Worm (Caenorhabditis elegans) whole organism, mixed stage, embryonic: Measurements from ENCODE around the gene Y69E1A.3.

Experiments
- M03D4.4 ChIP-seq: sonication (generic microtip); optimal IDR thresholded peaks from 2 replicates; lab custom pipeline; 2017; ENCODE audit warnings: mild to moderate bottlenecking, missing genetic modification characterization, missing compliant biosample characterization
- bed-3 ChIP-seq: fragments of 200-800 bp; sonication (Bioruptor generic); optimal IDR thresholded peaks from 3 replicates; lab custom pipeline; 2018; ENCODE audit warnings: mild to moderate bottlenecking, missing genetic modification characterization, moderate library complexity, missing compliant biosample characterization
- blmp-1 ChIP-seq: fragments of 150-350 bp; optimal IDR thresholded peaks from 2 replicates; lab custom pipeline; 2014; ENCODE audit warnings: missing biosample characterization, missing genetic modification characterization
- ceh-39 ChIP-seq: fragments of 150-350 bp; optimal IDR thresholded peaks from 2 replicates; lab custom pipeline; 2014; ENCODE audit warnings: missing biosample characterization, missing genetic modification characterization
- ceh-43 ChIP-seq: fragments of 200-800 bp; sonication (Bioruptor generic); optimal IDR thresholded peaks from 2 replicates; lab custom pipeline; 2018; ENCODE audit warnings: mild to moderate bottlenecking, missing genetic modification characterization, moderate library complexity, missing compliant biosample characterization
- ceh-83 ChIP-seq: fragments of 200-800 bp; sonication (Bioruptor generic); optimal IDR thresholded peaks from 2 replicates; lab custom pipeline; 2018; ENCODE audit warnings: mild to moderate bottlenecking, missing genetic modification characterization, missing compliant biosample characterization
- cnd-1 ChIP-seq: fragments of 200-800 bp; sonication (Bioruptor generic); optimal IDR thresholded peaks from 2 replicates; lab custom pipeline; 2018; ENCODE audit warnings: mild to moderate bottlenecking, missing genetic modification characterization, missing compliant biosample characterization
- drap-1 ChIP-seq: fragments of 200-800 bp; sonication (Bioruptor generic); optimal IDR thresholded peaks from 3 replicates; lab custom pipeline; 2018; ENCODE audit warnings: mild to moderate bottlenecking, missing genetic modification characterization, missing compliant biosample characterization
- elt-1 ChIP-seq: sonication (generic microtip); optimal IDR thresholded peaks from 2 replicates; lab custom pipeline; 2017; ENCODE audit warnings: missing genetic modification characterization, mild to moderate bottlenecking, missing compliant biosample characterization, antibody characterized with exemption, moderate library complexity, borderline replicate concordance; ENCODE audit not compliant: insufficient read depth
- elt-3 ChIP-seq: fragments of 150-350 bp; optimal IDR thresholded peaks from 2 replicates; lab custom pipeline; 2014; ENCODE audit warnings: missing biosample characterization, missing genetic modification characterization
- flh-1 ChIP-seq: fragments of 200-800 bp; sonication (Bioruptor generic); optimal IDR thresholded peaks from 2 replicates; lab custom pipeline; 2018; ENCODE audit warnings: mild to moderate bottlenecking, missing genetic modification characterization, moderate library complexity, missing compliant biosample characterization
- ham-2 ChIP-seq: fragments of 200-800 bp; sonication (Bioruptor generic); optimal IDR thresholded peaks from 2 replicates; lab custom pipeline; 2018; ENCODE audit warnings: mild to moderate bottlenecking, missing genetic modification characterization, missing compliant biosample characterization
- hlh-1 ChIP-seq: fragments of 150-350 bp; optimal IDR thresholded peaks from 2 replicates; lab custom pipeline; 2014; ENCODE audit warnings: missing biosample characterization, missing genetic modification reagents, missing genetic modification characterization
- lin-13 ChIP-seq: fragments of 150-350 bp; optimal IDR thresholded peaks from 2 replicates; lab custom pipeline; 2014; ENCODE audit warnings: missing biosample characterization, missing genetic modification characterization
- lin-32 ChIP-seq: fragments of 200-800 bp; sonication (Bioruptor generic); optimal IDR thresholded peaks from 2 replicates; lab custom pipeline; 2018; ENCODE audit warnings: mild to moderate bottlenecking, missing genetic modification characterization, missing compliant biosample characterization
- lsy-2 ChIP-seq: fragments of 150-350 bp; optimal IDR thresholded peaks from 2 replicates; lab custom pipeline; 2014; ENCODE audit warnings: missing biosample characterization, missing genetic modification characterization
- mab-5 ChIP-seq: fragments of 150-350 bp; optimal IDR thresholded peaks from 2 replicates; lab custom pipeline; 2014; ENCODE audit warnings: missing biosample characterization, missing genetic modification characterization
- mep-1 ChIP-seq: fragments of 150-350 bp; optimal IDR thresholded peaks from 2 replicates; lab custom pipeline; 2017; ENCODE audit warnings: missing biosample characterization, missing genetic modification reagents, missing genetic modification characterization, inconsistent platforms
- mls-2 ChIP-seq: sonication (generic microtip); optimal IDR thresholded peaks from 2 replicates; lab custom pipeline; 2016; ENCODE audit warnings: mild to moderate bottlenecking, missing genetic modification characterization, moderate library complexity, missing compliant biosample characterization
- nhr-12 ChIP-seq: fragments of 150-350 bp; optimal IDR thresholded peaks from 2 replicates; lab custom pipeline; 2014; ENCODE audit warnings: missing biosample characterization, missing genetic modification characterization
- nhr-2 ChIP-seq: fragments of 150-350 bp; optimal IDR thresholded peaks from 2 replicates; lab custom pipeline; 2014; ENCODE audit warnings: missing biosample characterization, missing genetic modification characterization
- nhr-237 ChIP-seq: fragments of 150-350 bp; optimal IDR thresholded peaks from 2 replicates; lab custom pipeline; 2014; ENCODE audit warnings: missing biosample characterization, missing genetic modification characterization
- nhr-28 ChIP-seq: fragments of 150-350 bp; optimal IDR thresholded peaks from 2 replicates; lab custom pipeline; 2014; ENCODE audit warnings: missing biosample characterization, missing genetic modification characterization
- nhr-76 ChIP-seq: sonication (generic microtip); optimal IDR thresholded peaks from 2 replicates; lab custom pipeline; 2017; ENCODE audit warnings: missing biosample characterization, missing genetic modification characterization
- pha-4 ChIP-seq: fragments of 150-350 bp; optimal IDR thresholded peaks from 2 replicates; lab custom pipeline; 2018; ENCODE audit warnings: missing biosample characterization, missing genetic modification reagents, missing genetic modification characterization
- sem-2 ChIP-seq: fragments of 200-800 bp; sonication (Bioruptor generic); optimal IDR thresholded peaks from 2 replicates; lab custom pipeline; 2018; ENCODE audit warnings: mild to moderate bottlenecking, missing genetic modification characterization, missing compliant biosample characterization
- snpc-4 ChIP-seq: fragments of 150-350 bp; optimal IDR thresholded peaks from 2 replicates; lab custom pipeline; 2014; ENCODE audit warnings: missing biosample characterization, missing genetic modification characterization
- sptf-1 ChIP-seq: sonication (generic microtip); optimal IDR thresholded peaks from 2 replicates; lab custom pipeline; 2017; ENCODE audit warnings: mild to moderate bottlenecking, missing genetic modification characterization, moderate library complexity, missing compliant biosample characterization
- tbx-8 ChIP-seq: fragments of 200-800 bp; sonication (Bioruptor generic); optimal IDR thresholded peaks from 2 replicates; lab custom pipeline; 2018; ENCODE audit warnings: mild to moderate bottlenecking, missing genetic modification characterization, moderate library complexity, missing compliant biosample characterization
- unc-120 ChIP-seq: sonication (generic microtip); optimal IDR thresholded peaks from 2 replicates; lab custom pipeline; 2017; ENCODE audit warnings: missing genetic modification characterization, missing compliant biosample characterization; ENCODE audit not compliant: poor library complexity, severe bottlenecking
- unc-39 ChIP-seq: fragments of 150-350 bp; optimal IDR thresholded peaks from 2 replicates; lab custom pipeline; 2014; ENCODE audit warnings: missing biosample characterization, missing genetic modification characterization
- unc-62 ChIP-seq: fragments of 150-350 bp; optimal IDR thresholded peaks from 2 replicates; lab custom pipeline; 2014; ENCODE audit warnings: missing biosample characterization, missing genetic modification reagents, missing genetic modification characterization
- zip-8 ChIP-seq: fragments of 150-350 bp; optimal IDR thresholded peaks from 2 replicates; lab custom pipeline; 2014; ENCODE audit warnings: missing biosample characterization, missing genetic modification characterization
- ztf-11 ChIP-seq: fragments of 150-350 bp; optimal IDR thresholded peaks from 2 replicates; lab custom pipeline; 2014; ENCODE audit warnings: missing biosample characterization, missing genetic modification characterization

Gene Y69E1A.3

DNA sequence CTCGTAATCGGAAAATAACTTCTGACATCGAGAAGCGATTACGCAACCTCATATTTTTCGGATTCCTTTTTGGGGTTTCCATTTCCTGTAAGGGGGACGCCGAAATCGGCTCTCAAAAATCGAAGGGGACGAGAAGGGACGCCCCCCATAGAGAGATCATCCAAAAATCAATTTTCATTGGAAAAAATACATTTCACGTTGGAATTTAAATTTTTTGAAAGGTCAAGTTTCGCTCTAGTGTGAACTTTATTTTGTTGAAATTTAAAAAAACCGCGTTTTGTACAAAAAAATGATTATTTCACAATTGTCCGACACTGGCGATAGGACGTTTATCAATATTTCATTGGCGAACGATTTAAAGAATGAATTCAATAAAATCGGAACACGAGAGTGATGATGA, at the start of gene Y69E1A.3:
Y69E1A.3 (plus strand) TSS at position 301 of the 400 bp plus-strand sequence.
- TF ChIP-seq mep-1 (tag; lab: Kevin White, UChicago) (no peak), unc-120 (no peak), M03D4.4 (tag; lab: Kevin White, UChicago) (no peak), sptf-1 (tag; lab: Kevin White, UChicago) (no peak), ceh-39 (no peak), pha-4 (no peak), ceh-43 (GFP tag; lab: Kevin White, UChicago) (no peak), cnd-1 (tag; lab: Kevin White, UChicago) (no peak), bed-3 (GFP tag; lab: Kevin White, UChicago) (no peak), blmp-1 (tag; lab: Kevin White, UChicago) (no peak), ceh-83 (GFP tag; lab: Kevin White, UChicago) (no peak), nhr-12 (tag; lab: Kevin White, UChicago) (no peak), nhr-2 (tag; lab: Kevin White, UChicago) (no peak)

DNA sequence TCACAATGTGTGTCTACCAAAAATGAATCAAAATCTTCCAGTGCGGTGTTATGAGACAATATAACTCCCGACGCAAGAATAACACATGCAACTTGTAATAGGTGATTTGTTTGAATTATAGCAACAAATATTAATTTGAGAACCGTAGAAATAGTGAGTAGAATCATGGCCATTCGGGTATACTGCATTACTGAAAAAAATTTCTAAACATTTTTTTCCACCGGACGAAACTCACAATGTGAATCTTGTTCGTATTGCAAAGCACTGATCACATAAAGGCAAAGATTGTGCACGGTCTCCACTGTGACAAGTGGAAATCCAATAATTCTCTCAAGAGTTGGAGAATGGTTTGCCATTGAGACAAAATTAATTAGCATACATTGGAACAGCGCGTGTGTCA, 49.6 kb upstream of the Y69E1A.3 start:
- no peak for TF ChIP-seq blmp-1 (tag; lab: Kevin White, UChicago)
- TF ChIP-seq lin-13, result no peak
- TF ChIP-seq lin-32 (GFP tag; lab: Kevin White, UChicago), result no peak
- TF ChIP-seq unc-120, result no peak
- no peak for TF ChIP-seq unc-62
- no peak for TF ChIP-seq pha-4
- no peak for TF ChIP-seq hlh-1 (tag; lab: Kevin White, UChicago)
- no peak for TF ChIP-seq nhr-76 (tag; lab: Kevin White, UChicago)
- TF ChIP-seq nhr-237 (tag; lab: Kevin White, UChicago), result no peak
- no peak for TF ChIP-seq drap-1 (GFP tag; lab: Kevin White, UChicago)
- no peak for TF ChIP-seq sem-2 (GFP tag; lab: Kevin White, UChicago)
- no peak for TF ChIP-seq mab-5 (tag; lab: Kevin White, UChicago)
- TF ChIP-seq ceh-43 (GFP tag; lab: Kevin White, UChicago), result no peak
- no peak for TF ChIP-seq elt-1 (tag; lab: Kevin White, UChicago)
- TF ChIP-seq M03D4.4 (tag; lab: Kevin White, UChicago), result no peak
- no peak for TF ChIP-seq ham-2
- TF ChIP-seq zip-8 (tag; lab: Kevin White, UChicago), result no peak
- TF ChIP-seq, all 35 proteins: peak for 0

ce11 chrIV:10904282-10904681, 47.8 kb upstream of the Y69E1A.3 start, which contains the start of gene ZK596.3:
TSS of gene ZK596.3 (minus strand) at chrIV:10904382.
- TF ChIP-seq nhr-2 (tag; lab: Kevin White, UChicago) (no peak), sptf-1 (tag; lab: Kevin White, UChicago) (no peak), snpc-4 (tag; lab: Kevin White, UChicago) (no peak), zip-8 (tag; lab: Kevin White, UChicago) (no peak), unc-39 (tag; lab: Kevin White, UChicago) (no peak), ceh-43 (GFP tag; lab: Kevin White, UChicago) (no peak)

- no peak for TF ChIP-seq mab-5 (tag; lab: Kevin White, UChicago)
- no peak for TF ChIP-seq ham-2
- TF ChIP-seq cnd-1 (tag; lab: Kevin White, UChicago), result no peak
- no peak for TF ChIP-seq flh-1 (GFP tag; lab: Kevin White, UChicago)
- no peak for TF ChIP-seq sptf-1 (tag; lab: Kevin White, UChicago)
- no peak for TF ChIP-seq tbx-8
- TF ChIP-seq hlh-1 (tag; lab: Kevin White, UChicago), result no peak
- no peak for TF ChIP-seq nhr-12 (tag; lab: Kevin White, UChicago)
- TF ChIP-seq mep-1 (tag; lab: Kevin White, UChicago), result no peak
- TF ChIP-seq nhr-28 (tag; lab: Kevin White, UChicago), result no peak
- TF ChIP-seq ceh-43 (GFP tag; lab: Kevin White, UChicago), result no peak
- no peak for TF ChIP-seq nhr-76 (tag; lab: Kevin White, UChicago)
- no peak for TF ChIP-seq ztf-11 (tag; lab: Kevin White, UChicago)
- TF ChIP-seq unc-120, result no peak
- no peak for TF ChIP-seq sem-2 (GFP tag; lab: Kevin White, UChicago)
- TF ChIP-seq, all 35 proteins: peak for 0
Measured at ce11 chrIV:10909206-10909605, 42.9 kb upstream of the Y69E1A.3 start, which contains the start of gene ZK596.2. TSS of gene ZK596.2 (minus strand) at chrIV:10909306.

DNA sequence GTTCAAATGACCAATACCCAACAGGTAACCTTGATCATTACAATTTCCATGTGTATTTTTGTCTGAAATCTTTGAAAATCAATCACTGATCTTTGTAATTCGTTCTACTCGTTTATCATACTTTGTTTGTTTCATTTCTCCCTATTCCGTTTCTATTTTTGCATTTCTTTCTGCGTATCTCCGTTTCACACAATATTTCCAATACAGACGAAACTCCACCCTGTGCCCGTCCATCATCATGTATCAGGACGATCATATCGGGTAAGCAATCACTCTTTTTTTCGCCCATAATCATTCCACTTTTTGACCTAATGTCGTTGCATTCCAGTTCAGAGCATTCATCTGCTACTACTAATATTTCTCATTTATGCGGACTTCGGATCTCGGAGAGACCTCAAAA, 42.4 kb upstream of the Y69E1A.3 start, which contains the start of gene pyk-2:
pyk-2 (plus strand) TSS at position 206 of the 400 bp plus-strand sequence.
- TF ChIP-seq lin-13 (no peak), sem-2 (GFP tag; lab: Kevin White, UChicago) (no peak), nhr-76 (tag; lab: Kevin White, UChicago) (no peak), nhr-237 (tag; lab: Kevin White, UChicago) (no peak), tbx-8 (no peak), flh-1 (GFP tag; lab: Kevin White, UChicago) (no peak), lin-32 (GFP tag; lab: Kevin White, UChicago) (no peak), mep-1 (tag; lab: Kevin White, UChicago) (no peak), blmp-1 (tag; lab: Kevin White, UChicago) (no peak), M03D4.4 (tag; lab: Kevin White, UChicago) (no peak), lsy-2 (tag; lab: Kevin White, UChicago) (no peak), ceh-43 (GFP tag; lab: Kevin White, UChicago) (no peak), elt-3 (tag; lab: Kevin White, UChicago) (no peak), nhr-12 (tag; lab: Kevin White, UChicago) (no peak), unc-39 (tag; lab: Kevin White, UChicago) (no peak), ceh-83 (GFP tag; lab: Kevin White, UChicago) (no peak), mls-2 (tag; lab: Kevin White, UChicago) (no peak), nhr-2 (tag; lab: Kevin White, UChicago) (no peak), nhr-28 (tag; lab: Kevin White, UChicago) (no peak), drap-1 (GFP tag; lab: Kevin White, UChicago) (no peak)
